Worm (Caenorhabditis elegans) whole organism, L2 larva: ENCODE results near the gene nhr-128.
A peak's percentile ranks its signal among the peaks of the same experiment; 100 is the strongest.

ENCODE experiments used
- aly-2 ChIP-seq: fragments of 150-350 bp; optimal IDR thresholded peaks from 2 replicates; lab custom pipeline; 2014; ENCODE audit warnings: missing biosample characterization, missing genetic modification characterization
- ama-1 ChIP-seq: fragments of 150-350 bp; optimal IDR thresholded peaks from 2 replicates; lab custom pipeline; 2018; ENCODE audit warnings: inconsistent platforms
- ceh-82 ChIP-seq: fragments of 150-350 bp; optimal IDR thresholded peaks from 2 replicates; lab custom pipeline; 2014; ENCODE audit warnings: missing biosample characterization, missing genetic modification characterization
- crh-2 ChIP-seq: sonication (generic microtip); optimal IDR thresholded peaks from 2 replicates; lab custom pipeline; 2017; ENCODE audit warnings: missing biosample characterization, missing genetic modification characterization
- egl-27 ChIP-seq: sonication (generic microtip); optimal IDR thresholded peaks from 3 replicates; lab custom pipeline; 2017; ENCODE audit warnings: missing biosample characterization, missing genetic modification reagents, missing genetic modification characterization
- elt-3 ChIP-seq: sonication (generic microtip); optimal IDR thresholded peaks from 2 replicates; lab custom pipeline; 2017; ENCODE audit warnings: missing biosample characterization, missing genetic modification characterization
- lin-13 ChIP-seq: fragments of 150-350 bp; optimal IDR thresholded peaks from 2 replicates; lab custom pipeline; 2014; ENCODE audit warnings: missing biosample characterization, missing genetic modification reagents, missing genetic modification characterization
- lin-39 ChIP-seq: fragments of 150-350 bp; optimal IDR thresholded peaks from 2 replicates; lab custom pipeline; 2014; ENCODE audit warnings: missing biosample characterization, missing genetic modification reagents, missing genetic modification characterization
- lsy-2 ChIP-seq, 2 experiments: fragments of 150-350 bp in 1 of 2; sonication (generic microtip) in 1 of 2; optimal IDR thresholded peaks; 2 replicates each; lab custom pipeline; 2014 to 2017; ENCODE audit warnings: missing biosample characterization in 2 of 2, missing genetic modification characterization in 2 of 2
- nhr-237 ChIP-seq: fragments of 150-350 bp; optimal IDR thresholded peaks from 2 replicates; lab custom pipeline; 2014; ENCODE audit warnings: missing biosample characterization, missing genetic modification characterization
- snpc-4 ChIP-seq: fragments of 150-350 bp; optimal IDR thresholded peaks from 2 replicates; lab custom pipeline; 2014; ENCODE audit warnings: missing biosample characterization, missing genetic modification characterization
- unc-39 ChIP-seq: fragments of 150-350 bp; optimal IDR thresholded peaks from 2 replicates; lab custom pipeline; 2014; ENCODE audit warnings: missing biosample characterization, missing genetic modification characterization
- unc-62 ChIP-seq: fragments of 150-350 bp; optimal IDR thresholded peaks from 2 replicates; lab custom pipeline; 2014; ENCODE audit warnings: missing biosample characterization, missing genetic modification reagents, missing genetic modification characterization
- ztf-11 ChIP-seq: sonication (generic microtip); optimal IDR thresholded peaks from 2 replicates; lab custom pipeline; 2017; ENCODE audit warnings: missing biosample characterization, missing genetic modification characterization

- TF ChIP-seq ama-1 (lab: Kevin White, UChicago), result no peak
- no peak for TF ChIP-seq elt-3
- no peak for TF ChIP-seq nhr-237 (tag; lab: Kevin White, UChicago)
- TF ChIP-seq lin-13 (GFP tag; lab: Kevin White, UChicago), result no peak
- no peak for TF ChIP-seq lin-39 (tag; lab: Kevin White, UChicago)
- TF ChIP-seq egl-27 (tag; lab: Kevin White, UChicago), result no peak
- TF ChIP-seq ztf-11 (tag; lab: Kevin White, UChicago), result no peak
- TF ChIP-seq unc-39, result no peak
- no peak for TF ChIP-seq aly-2 (tag; lab: Kevin White, UChicago)
- peak; percentile 13 for TF ChIP-seq crh-2
- no peak for TF ChIP-seq lsy-2 (tag; optimal IDR thresholded peaks at IDR 0.05; lab: Kevin White, UChicago)
- TF ChIP-seq ceh-82 (tag; lab: Kevin White, UChicago), result no peak
- no peak for TF ChIP-seq snpc-4 (tag; lab: Kevin White, UChicago)
- TF ChIP-seq unc-62 (GFP tag; lab: Kevin White, UChicago), result no peak
Measured at ce11 chrV:2192117-2192516, 29.7 kb upstream of the nhr-128 start, which contains the start of gene nhr-13.
